Worm (Caenorhabditis elegans) whole organism, early embryonic: Measurements from ENCODE around the gene K06H6.5.

Experiments
- B0310.2 ChIP-seq: sonication (generic microtip); optimal IDR thresholded peaks from 2 replicates; lab custom pipeline; 2016; ENCODE audit warnings: mild to moderate bottlenecking, missing genetic modification characterization, missing compliant biosample characterization
- ama-1 ChIP-seq: fragments of 150-350 bp; optimal IDR thresholded peaks from 2 replicates; lab custom pipeline; 2014
- ceh-13 ChIP-seq: fragments of 200-800 bp; sonication (Bioruptor generic); optimal IDR thresholded peaks from 2 replicates; lab custom pipeline; 2018; ENCODE audit warnings: mild to moderate bottlenecking, missing genetic modification characterization, missing compliant biosample characterization
- flt-1 ChIP-seq: fragments of 200-800 bp; sonication (Bioruptor generic); IDR thresholded peaks from 2 replicates; pipeline ENCODE4 v1.3.6; 2022; ENCODE audit warnings: missing genetic modification characterization, missing compliant biosample characterization
- hmbx-1 ChIP-seq: sonication (generic microtip); optimal IDR thresholded peaks from 2 replicates; lab custom pipeline; 2016; ENCODE audit warnings: mild to moderate bottlenecking, missing genetic modification characterization, missing compliant biosample characterization
- hmg-4 ChIP-seq: fragments of 200-800 bp; sonication (Bioruptor generic); optimal IDR thresholded peaks from 2 replicates; lab custom pipeline; 2018; ENCODE audit warnings: mild to moderate bottlenecking, missing genetic modification characterization, missing compliant biosample characterization
- hnd-1 ChIP-seq: sonication (generic microtip); optimal IDR thresholded peaks from 2 replicates; lab custom pipeline; 2016; ENCODE audit warnings: missing genetic modification characterization, missing compliant biosample characterization
- pes-1 ChIP-seq: fragments of 200-800 bp; sonication (Bioruptor generic); IDR thresholded peaks from 2 replicates; pipeline ENCODE4 v1.3.6; 2022; ENCODE audit warnings: missing genetic modification reagents, missing genetic modification characterization, missing compliant biosample characterization
- scrt-1 ChIP-seq: fragments of 200-800 bp; sonication (Bioruptor generic); IDR thresholded peaks from 2 replicates; pipeline ENCODE4 v1.3.6; 2022; ENCODE audit warnings: missing genetic modification characterization, missing compliant biosample characterization
- tbx-11 ChIP-seq: fragments of 200-800 bp; sonication (Bioruptor generic); IDR thresholded peaks from 2 replicates; pipeline ENCODE4 v1.3.6; 2022; ENCODE audit warnings: missing genetic modification characterization, missing compliant biosample characterization
- tbx-37 ChIP-seq: fragments of 200-800 bp; sonication (Bioruptor generic); conservative IDR thresholded peaks from 2 replicates; pipeline ENCODE4 v1.3.6; 2022; ENCODE audit warnings: missing genetic modification reagents, missing genetic modification characterization, missing compliant biosample characterization
- tra-4 ChIP-seq: sonication (generic microtip); optimal IDR thresholded peaks from 2 replicates; lab custom pipeline; 2017; ENCODE audit warnings: missing genetic modification characterization, missing compliant biosample characterization

- no peak for TF ChIP-seq pes-1 (GFP tag; lab: Robert Waterston, UW)
- no peak for TF ChIP-seq flt-1
- no peak for TF ChIP-seq hmg-4 (GFP tag; lab: Kevin White, UChicago)
- TF ChIP-seq tbx-11 (GFP tag; lab: Robert Waterston, UW): no peak
- TF ChIP-seq tbx-37 (GFP tag; lab: Robert Waterston, UW): no peak
- TF ChIP-seq B0310.2 (tag; lab: Kevin White, UChicago): no peak
- TF ChIP-seq ama-1 (lab: Kevin White, UChicago): no peak
- TF ChIP-seq tra-4 (tag; lab: Kevin White, UChicago): no peak
- no peak for TF ChIP-seq ceh-13 (GFP tag; lab: Kevin White, UChicago)
- TF ChIP-seq scrt-1 (GFP tag; lab: Robert Waterston, UW): no peak
- no peak for TF ChIP-seq hnd-1 (tag; lab: Kevin White, UChicago)
- TF ChIP-seq hmbx-1: no peak
Measured at ce11 chrV:627585-627984, 51.4 kb downstream of the K06H6.5 start, which contains the start of gene F48G7.8.
